Fruit fly (Drosophila melanogaster) whole organism, embryonic: ENCODE measurements around the gene eIF4E5.

Experiments
- ATbp ChIP-seq: fragments of 200-800 bp; sonication (Bioruptor generic); optimal IDR thresholded peaks from 2 replicates; lab custom pipeline; 2017; ENCODE audit warnings: missing biosample characterization, mild to moderate bottlenecking, missing genetic modification characterization, missing genetic modification reagents
- Aef1 ChIP-seq: fragments of 200-800 bp; sonication (Bioruptor generic); IDR thresholded peaks from 3 replicates; pipeline ENCODE4 v1.3.6; 2022; ENCODE audit warnings: missing biosample characterization, missing genetic modification characterization
- CG11504 ChIP-seq: fragments of 200-800 bp; sonication (Bioruptor generic); optimal IDR thresholded peaks from 3 replicates; lab custom pipeline; 2019; ENCODE audit warnings: missing biosample characterization, mild to moderate bottlenecking, missing genetic modification characterization, moderate library complexity
- CG11696 ChIP-seq: fragments of 200-800 bp; sonication (Bioruptor generic); IDR thresholded peaks from 2 replicates; pipeline ENCODE4 v1.3.6; 2022; ENCODE audit warnings: missing biosample characterization, missing genetic modification characterization
- CG12236 ChIP-seq: fragments of 200-800 bp; sonication (Bioruptor generic); optimal IDR thresholded peaks from 2 replicates; lab custom pipeline; 2016; ENCODE audit warnings: missing biosample characterization, missing genetic modification characterization
- CG1233 ChIP-seq: fragments of 200-800 bp; sonication (Bioruptor generic); optimal IDR thresholded peaks from 4 replicates; lab custom pipeline; 2018; ENCODE audit warnings: missing biosample characterization, mild to moderate bottlenecking, missing genetic modification characterization
- CG1529 ChIP-seq: fragments of 200-800 bp; sonication (Bioruptor generic); optimal IDR thresholded peaks from 3 replicates; lab custom pipeline; 2018; ENCODE audit warnings: missing biosample characterization, missing genetic modification characterization
- CG1602 ChIP-seq: fragments of 200-800 bp; sonication (Bioruptor generic); optimal IDR thresholded peaks from 3 replicates; lab custom pipeline; 2016; ENCODE audit warnings: missing biosample characterization, missing genetic modification characterization
- CG16863 ChIP-seq: fragments of 200-800 bp; sonication (Bioruptor generic); optimal IDR thresholded peaks from 3 replicates; lab custom pipeline; 2016; ENCODE audit warnings: missing biosample characterization, missing genetic modification characterization
- CG17359 ChIP-seq: fragments of 200-800 bp; sonication (Bioruptor generic); optimal IDR thresholded peaks from 3 replicates; lab custom pipeline; 2018; ENCODE audit warnings: missing biosample characterization, mild to moderate bottlenecking, missing genetic modification characterization, moderate library complexity
- CG31365 ChIP-seq: fragments of 200-800 bp; sonication (Bioruptor generic); optimal IDR thresholded peaks from 2 replicates; lab custom pipeline; 2018; ENCODE audit warnings: missing biosample characterization, mild to moderate bottlenecking, missing genetic modification characterization
- CG33213 ChIP-seq: fragments of 200-800 bp; sonication (Bioruptor generic); optimal IDR thresholded peaks from 3 replicates; lab custom pipeline; 2016; ENCODE audit warnings: missing biosample characterization, missing genetic modification characterization
- CG34376 ChIP-seq: fragments of 200-800 bp; sonication (Bioruptor generic); optimal IDR thresholded peaks from 2 replicates; lab custom pipeline; 2018; ENCODE audit warnings: missing biosample characterization, mild to moderate bottlenecking, missing genetic modification characterization
- CG6813 ChIP-seq: fragments of 200-800 bp; sonication (Bioruptor generic); optimal IDR thresholded peaks from 2 replicates; lab custom pipeline; 2017; ENCODE audit warnings: missing biosample characterization, missing genetic modification characterization, mild to moderate bottlenecking, moderate library complexity, missing genetic modification reagents
- CG8944 ChIP-seq: fragments of 200-800 bp; sonication (Bioruptor generic); optimal IDR thresholded peaks from 3 replicates; lab custom pipeline; 2016; ENCODE audit warnings: missing biosample characterization, missing genetic modification characterization
- CkIIα-i1 ChIP-seq: fragments of 200-800 bp; sonication (Bioruptor generic); IDR thresholded peaks from 2 replicates; pipeline ENCODE4 v1.3.6; 2022; ENCODE audit warnings: missing biosample characterization, missing genetic modification characterization
- Deaf1 ChIP-seq: fragments of 200-800 bp; optimal IDR thresholded peaks from 3 replicates; lab custom pipeline; 2019; ENCODE audit warnings: missing biosample characterization, mild to moderate bottlenecking, missing genetic modification characterization, moderate library complexity
- Dip2 ChIP-seq: fragments of 200-800 bp; sonication (Bioruptor generic); IDR thresholded peaks from 2 replicates; pipeline ENCODE4 v1.3.6; 2022; ENCODE audit warnings: missing biosample characterization, missing genetic modification characterization
- Eip74EF ChIP-seq, 2 experiments: fragments of 200-800 bp in 1 of 2; fragments of >200 bp in 1 of 2; sonication (Bioruptor generic) in 1 of 2; optimal IDR thresholded peaks; 2 replicates each; lab custom pipeline; 2017 to 2019; ENCODE audit warnings: missing biosample characterization in 2 of 2, missing genetic modification characterization in 2 of 2, mild to moderate bottlenecking in 1 of 2, moderate library complexity in 1 of 2
- Ets65A ChIP-seq: fragments of 200-800 bp; sonication (Bioruptor generic); peaks from one replicate; lab custom pipeline; 2016; ENCODE audit warnings: missing biosample characterization, missing genetic modification characterization
- Gug ChIP-seq: fragments of 200-800 bp; sonication (Bioruptor generic); IDR thresholded peaks from 4 replicates; pipeline ENCODE4 v1.3.6; 2022; ENCODE audit warnings: missing biosample characterization, missing genetic modification characterization
- HmgD ChIP-seq: fragments of 200-800 bp; sonication (Bioruptor generic); optimal IDR thresholded peaks from 3 replicates; lab custom pipeline; 2016; ENCODE audit warnings: missing biosample characterization, missing genetic modification characterization
- Jarid2 ChIP-seq: fragments of 200-800 bp; sonication (Bioruptor generic); optimal IDR thresholded peaks from 3 replicates; lab custom pipeline; 2017; ENCODE audit warnings: mild to moderate bottlenecking, missing biosample characterization, missing genetic modification reagents, missing genetic modification characterization
- MESR4 ChIP-seq: fragments of 200-800 bp; sonication (Bioruptor generic); optimal IDR thresholded peaks from 2 replicates; lab custom pipeline; 2018; ENCODE audit warnings: missing biosample characterization, mild to moderate bottlenecking, missing genetic modification characterization, moderate library complexity
- Mes4 ChIP-seq: fragments of 200-800 bp; sonication (Bioruptor generic); optimal IDR thresholded peaks from 2 replicates; lab custom pipeline; 2016; ENCODE audit warnings: missing biosample characterization, missing genetic modification characterization
- Optix ChIP-seq: fragments of 200-800 bp; sonication (Bioruptor generic); IDR thresholded peaks from 3 replicates; pipeline ENCODE4 v1.3.6; 2022; ENCODE audit warnings: missing biosample characterization, missing genetic modification characterization
- Tbp ChIP-seq: fragments of >200 bp; optimal IDR thresholded peaks from 2 replicates; lab custom pipeline; 2018; ENCODE audit warnings: missing biosample characterization, missing genetic modification characterization
- aop ChIP-seq: fragments of 200-800 bp; sonication (Bioruptor generic); IDR thresholded peaks from 2 replicates; pipeline ENCODE4 v1.3.6; 2022; ENCODE audit warnings: missing biosample characterization, missing genetic modification characterization
- bowl ChIP-seq: fragments of 200-800 bp; sonication (Bioruptor generic); IDR thresholded peaks from 2 replicates; pipeline ENCODE4 v1.3.6; 2022; ENCODE audit warnings: missing biosample characterization, missing genetic modification characterization
- cas ChIP-seq: fragments of 200-800 bp; sonication (Bioruptor generic); IDR thresholded peaks from 2 replicates; pipeline ENCODE4 v1.3.6; 2022; ENCODE audit warnings: missing biosample characterization, missing genetic modification characterization
- chif ChIP-seq, 2 experiments: fragments of 200-800 bp; sonication (Bioruptor generic); optimal IDR thresholded peaks; 3 replicates each; lab custom pipeline; 2016; ENCODE audit warnings: missing biosample characterization in 2 of 2, missing genetic modification characterization in 2 of 2
- chinmo ChIP-seq: fragments of 200-800 bp; sonication (Bioruptor generic); IDR thresholded peaks from 4 replicates; pipeline ENCODE4 v1.3.6; 2022; ENCODE audit warnings: missing biosample characterization, missing genetic modification characterization; ENCODE audit not compliant: partially characterized antibody
- croc ChIP-seq: fragments of 200-800 bp; sonication (Bioruptor generic); conservative IDR thresholded peaks from 3 replicates; pipeline ENCODE4 v1.3.6; 2022; ENCODE audit warnings: missing biosample characterization, missing genetic modification characterization
- dan ChIP-seq: fragments of 200-800 bp; sonication (Bioruptor generic); IDR thresholded peaks from 2 replicates; pipeline ENCODE4 v1.3.6; 2022; ENCODE audit warnings: missing biosample characterization, missing genetic modification characterization
- esg ChIP-seq: fragments of 200-800 bp; sonication (Bioruptor generic); conservative IDR thresholded peaks from 2 replicates; pipeline ENCODE4 v1.3.6; 2022; ENCODE audit warnings: missing biosample characterization, missing genetic modification characterization
- exex ChIP-seq: fragments of 200-800 bp; sonication (Bioruptor generic); optimal IDR thresholded peaks from 4 replicates; lab custom pipeline; 2018; ENCODE audit warnings: missing biosample characterization, mild to moderate bottlenecking, missing genetic modification characterization, moderate library complexity
- gfzf ChIP-seq: fragments of 200-800 bp; sonication (Bioruptor generic); optimal IDR thresholded peaks from 2 replicates; lab custom pipeline; 2016; ENCODE audit warnings: missing biosample characterization, mild to moderate bottlenecking, missing genetic modification characterization, moderate library complexity
- hbn ChIP-seq: fragments of 200-800 bp; sonication (Bioruptor generic); IDR thresholded peaks from 2 replicates; pipeline ENCODE4 v1.3.6; 2022; ENCODE audit warnings: missing biosample characterization, missing genetic modification characterization; ENCODE audit not compliant: partially characterized antibody
- ken ChIP-seq: fragments of 200-800 bp; sonication (Bioruptor generic); IDR thresholded peaks from 3 replicates; pipeline ENCODE4 v1.3.6; 2022; ENCODE audit warnings: missing biosample characterization, missing genetic modification characterization
- lola ChIP-seq, 3 experiments: fragments of >200 bp in 2 of 3; fragments of 200-800 bp in 1 of 3; sonication (Bioruptor generic) in 1 of 3; optimal IDR thresholded peaks; 2 replicates each; lab custom pipeline; 2017 to 2019; ENCODE audit warnings: missing biosample characterization in 3 of 3, missing genetic modification characterization in 3 of 3, mild to moderate bottlenecking in 1 of 3, moderate library complexity in 1 of 3
- nerfin-1 ChIP-seq: fragments of 200-800 bp; sonication (Bioruptor generic); optimal IDR thresholded peaks from 3 replicates; lab custom pipeline; 2019; ENCODE audit warnings: missing biosample characterization, mild to moderate bottlenecking, missing genetic modification characterization, moderate library complexity
- phol ChIP-seq: fragments of 200-800 bp; sonication (Bioruptor generic); optimal IDR thresholded peaks from 3 replicates; lab custom pipeline; 2018; ENCODE audit warnings: missing biosample characterization, mild to moderate bottlenecking, missing genetic modification characterization, moderate library complexity
- repo ChIP-seq: fragments of 200-800 bp; sonication (Bioruptor generic); optimal IDR thresholded peaks from 2 replicates; lab custom pipeline; 2016; ENCODE audit warnings: missing biosample characterization, missing genetic modification characterization
- run ChIP-seq: fragments of 200-800 bp; sonication (Bioruptor generic); optimal IDR thresholded peaks from 3 replicates; lab custom pipeline; 2018; ENCODE audit warnings: missing biosample characterization, mild to moderate bottlenecking, missing genetic modification characterization
- schlank ChIP-seq: fragments of 200-800 bp; sonication (Bioruptor generic); optimal IDR thresholded peaks from 2 replicates; lab custom pipeline; 2018; ENCODE audit warnings: missing biosample characterization, mild to moderate bottlenecking, missing genetic modification characterization
- scrt ChIP-seq: fragments of 200-800 bp; sonication (Bioruptor generic); optimal IDR thresholded peaks from 2 replicates; lab custom pipeline; 2018; ENCODE audit warnings: missing biosample characterization, mild to moderate bottlenecking, missing genetic modification characterization, moderate library complexity
- sens ChIP-seq: fragments of 200-800 bp; sonication (Bioruptor generic); peaks from one replicate; lab custom pipeline; 2016; ENCODE audit warnings: missing biosample characterization, missing genetic modification characterization
- stc ChIP-seq: fragments of 200-800 bp; sonication (Bioruptor generic); IDR thresholded peaks from 2 replicates; pipeline ENCODE4 v1.3.6; 2022; ENCODE audit warnings: missing biosample characterization, missing genetic modification characterization
- tll ChIP-seq, 2 experiments: fragments of 200-800 bp in 1 of 2; fragments of >200 bp in 1 of 2; sonication (Bioruptor generic) in 1 of 2; optimal IDR thresholded peaks; 2 replicates each; lab custom pipeline; 2017 to 2019; ENCODE audit warnings: missing biosample characterization in 2 of 2, missing genetic modification characterization in 2 of 2, mild to moderate bottlenecking in 1 of 2, moderate library complexity in 1 of 2
- zfh2 ChIP-seq: fragments of 200-800 bp; sonication (Bioruptor generic); optimal IDR thresholded peaks from 2 replicates; lab custom pipeline; 2016; ENCODE audit warnings: missing biosample characterization, missing genetic modification characterization

eIF4E5 gene

dm6 chr3L:7869715-7870387 lies 24.8 kb upstream of the eIF4E5 start (continued):
- TF ChIP-seq HmgD (GFP tag; lab: Kevin White, UChicago) (no peak), Aef1 (peak; percentile 20; the same call in 1 of the 3 replicates), CG17359 (tag; lab: Kevin White, UChicago) (peak; percentile 31), lola (GFP tag; optimal IDR thresholded peaks at IDR 0.05; lab: Kevin White, UChicago) (peak in 1 of 3 experiments; percentile 54), CG11696 (GFP tag; lab: Robert Waterston, UW) (no peak), Dip2 (GFP tag; lab: Robert Waterston, UW) (no peak), Mes4 (GFP tag; lab: Kevin White, UChicago) (no peak), Optix (no peak), Gug (peak; percentile 43; the same call in 2 of the 4 replicates), exex (no peak), cas (GFP tag; lab: Robert Waterston, UW) (no peak), zfh2 (GFP tag; lab: Kevin White, UChicago) (no peak), chif (GFP tag; optimal IDR thresholded peaks at IDR 0.05; lab: Kevin White, UChicago) (no peak), stc (no peak), chinmo (GFP tag; lab: Robert Waterston, UW) (no peak), sens (GFP tag; lab: Kevin White, UChicago) (no peak), esg (GFP tag; lab: Robert Waterston, UW) (no peak), CkIIα-i1 (GFP tag; lab: Robert Waterston, UW) (no peak), CG6813 (GFP tag; lab: Kevin White, UChicago) (no peak), aop (GFP tag; lab: Robert Waterston, UW) (no peak), CG1233 (no peak), CG16863 (no peak), Deaf1 (tag; lab: Kevin White, UChicago) (no peak), repo (GFP tag; lab: Kevin White, UChicago) (no peak), CG12236 (no peak), MESR4 (no peak), tll (GFP tag; optimal IDR thresholded peaks at IDR 0.05; lab: Kevin White, UChicago) (no peak), gfzf (GFP tag; lab: Kevin White, UChicago) (no peak), phol (tag; lab: Kevin White, UChicago) (peak; percentile 52), CG8944 (GFP tag; lab: Kevin White, UChicago) (no peak), Eip74EF (GFP tag; optimal IDR thresholded peaks at IDR 0.05; lab: Kevin White, UChicago) (peak in 1 of 2 experiments; percentile 18), CG1529 (GFP tag; lab: Kevin White, UChicago) (peak; percentile 39), Tbp (GFP tag; lab: Kevin White, UChicago) (no peak), ken (GFP tag; lab: Robert Waterston, UW) (0 out of 3 replicates have a peak, but pooled peaks have one; percentile 37), CG31365 (tag; lab: Kevin White, UChicago) (no peak), run (tag; lab: Kevin White, UChicago) (peak; percentile 3), bowl (GFP tag; lab: Robert Waterston, UW) (0 out of 2 replicates have a peak, but pooled peaks have one; percentile 16), CG11504 (tag; lab: Kevin White, UChicago) (peak; percentile 64), nerfin-1 (no peak), ATbp (peak; percentile 47), hbn (GFP tag; lab: Robert Waterston, UW) (no peak), dan (no peak), schlank (no peak), Ets65A (no peak), CG34376 (GFP tag; lab: Kevin White, UChicago) (no peak), CG1602 (peak; percentile 11), Jarid2 (GFP tag; lab: Kevin White, UChicago) (no peak), croc (GFP tag; lab: Robert Waterston, UW) (no peak), scrt (GFP tag; lab: Kevin White, UChicago) (no peak), CG33213 (GFP tag; lab: Kevin White, UChicago) (no peak)
